Fruit fly (Drosophila melanogaster) whole organism, embryonic: ENCODE data around the gene CG43251.

Experiments
- Abd-B ChIP-seq: fragments of 200-800 bp; sonication (Bioruptor generic); optimal IDR thresholded peaks from 2 replicates; lab custom pipeline; 2018; ENCODE audit warnings: missing biosample characterization, mild to moderate bottlenecking, missing genetic modification characterization, moderate library complexity
- B-H2 ChIP-seq: fragments of 200-800 bp; sonication (Bioruptor generic); optimal IDR thresholded peaks from 2 replicates; lab custom pipeline; 2018; ENCODE audit warnings: missing biosample characterization, mild to moderate bottlenecking, missing genetic modification characterization
- CG10209 ChIP-seq: fragments of 200-800 bp; sonication (Bioruptor generic); optimal IDR thresholded peaks from 3 replicates; lab custom pipeline; 2017; ENCODE audit warnings: missing biosample characterization, mild to moderate bottlenecking, missing genetic modification characterization, missing genetic modification reagents
- CG11456 ChIP-seq: fragments of 200-800 bp; sonication (Bioruptor generic); IDR thresholded peaks from 3 replicates; pipeline ENCODE4 v1.3.6; 2022; ENCODE audit warnings: missing biosample characterization, missing genetic modification characterization
- CG12299 ChIP-seq: fragments of 200-800 bp; sonication (Bioruptor generic); optimal IDR thresholded peaks from 2 replicates; lab custom pipeline; 2018; ENCODE audit warnings: missing biosample characterization, mild to moderate bottlenecking, missing genetic modification characterization
- CG16815 ChIP-seq: fragments of 200-800 bp; sonication (Bioruptor generic); optimal IDR thresholded peaks from 3 replicates; lab custom pipeline; 2017; ENCODE audit warnings: missing biosample characterization, mild to moderate bottlenecking, missing genetic modification characterization
- CG18476 ChIP-seq: fragments of 200-800 bp; sonication (Bioruptor generic); optimal IDR thresholded peaks from 2 replicates; lab custom pipeline; 2016; ENCODE audit warnings: missing biosample characterization, mild to moderate bottlenecking, missing genetic modification characterization
- CG2678 ChIP-seq: fragments of 200-800 bp; sonication (Bioruptor generic); optimal IDR thresholded peaks from 3 replicates; lab custom pipeline; 2019; ENCODE audit warnings: missing biosample characterization, mild to moderate bottlenecking, missing genetic modification characterization, moderate library complexity
- CG32772 ChIP-seq: fragments of 200-800 bp; sonication (Bioruptor generic); IDR thresholded peaks from 2 replicates; pipeline ENCODE4 v1.3.6; 2022; ENCODE audit warnings: missing biosample characterization, missing genetic modification characterization
- CG33213 ChIP-seq: fragments of 200-800 bp; sonication (Bioruptor generic); optimal IDR thresholded peaks from 3 replicates; lab custom pipeline; 2016; ENCODE audit warnings: missing biosample characterization, missing genetic modification characterization
- CG5245 ChIP-seq: fragments of 200-800 bp; sonication (Bioruptor generic); optimal IDR thresholded peaks from 3 replicates; lab custom pipeline; 2016; ENCODE audit warnings: missing biosample characterization, missing genetic modification characterization
- CG6765 ChIP-seq: fragments of 200-800 bp; sonication (Bioruptor generic); optimal IDR thresholded peaks from 3 replicates; lab custom pipeline; 2017; ENCODE audit warnings: missing biosample characterization, mild to moderate bottlenecking, missing genetic modification characterization
- CG6791 ChIP-seq: fragments of 200-800 bp; sonication (Bioruptor generic); IDR thresholded peaks from 3 replicates; pipeline ENCODE4 v1.3.6; 2022; ENCODE audit warnings: missing biosample characterization, missing genetic modification characterization; ENCODE audit not compliant: partially characterized antibody
- CG6813 ChIP-seq: fragments of 200-800 bp; sonication (Bioruptor generic); optimal IDR thresholded peaks from 2 replicates; lab custom pipeline; 2017; ENCODE audit warnings: missing biosample characterization, missing genetic modification characterization, mild to moderate bottlenecking, moderate library complexity, missing genetic modification reagents
- CG7928 ChIP-seq: fragments of 200-800 bp; sonication (Bioruptor generic); optimal IDR thresholded peaks from 2 replicates; lab custom pipeline; 2017; ENCODE audit warnings: missing biosample characterization, mild to moderate bottlenecking, missing genetic modification characterization
- CG8359 ChIP-seq: fragments of 200-800 bp; sonication (Bioruptor generic); optimal IDR thresholded peaks from 2 replicates; lab custom pipeline; 2017; ENCODE audit warnings: missing biosample characterization, mild to moderate bottlenecking, missing genetic modification characterization, borderline replicate concordance
- CG8765 ChIP-seq: fragments of 200-800 bp; sonication (Bioruptor generic); IDR thresholded peaks from 2 replicates; pipeline ENCODE4 v1.3.6; 2022; ENCODE audit warnings: missing biosample characterization, missing genetic modification characterization
- Dll ChIP-seq: fragments of 200-800 bp; sonication (Bioruptor generic); IDR thresholded peaks from 4 replicates; pipeline ENCODE4 v1.3.6; 2022; ENCODE audit warnings: missing biosample characterization, missing genetic modification characterization; ENCODE audit not compliant: partially characterized antibody
- Elba2 ChIP-seq: fragments of 200-800 bp; sonication (Bioruptor generic); optimal IDR thresholded peaks from 3 replicates; lab custom pipeline; 2016; ENCODE audit warnings: missing biosample characterization, missing genetic modification characterization
- Lhr ChIP-seq: fragments of 200-800 bp; sonication (Bioruptor generic); optimal IDR thresholded peaks from 3 replicates; lab custom pipeline; 2017; ENCODE audit warnings: mild to moderate bottlenecking, missing biosample characterization, missing genetic modification reagents, missing genetic modification characterization
- NC2α ChIP-seq: fragments of 200-800 bp; sonication (Bioruptor generic); optimal IDR thresholded peaks from 2 replicates; lab custom pipeline; 2016; ENCODE audit warnings: missing biosample characterization, missing genetic modification characterization
- PHDP ChIP-seq: fragments of 200-800 bp; sonication (Bioruptor generic); optimal IDR thresholded peaks from 3 replicates; lab custom pipeline; 2018; ENCODE audit warnings: missing biosample characterization, mild to moderate bottlenecking, missing genetic modification characterization, moderate library complexity
- Scr ChIP-seq: fragments of 200-800 bp; sonication (Bioruptor generic); IDR thresholded peaks from 2 replicates; pipeline ENCODE4 v1.3.6; 2022; ENCODE audit warnings: missing biosample characterization, missing genetic modification characterization; ENCODE audit not compliant: partially characterized antibody
- Six4 ChIP-seq: fragments of 200-800 bp; sonication (Bioruptor generic); optimal IDR thresholded peaks from 2 replicates; lab custom pipeline; 2016; ENCODE audit warnings: missing biosample characterization, missing genetic modification characterization
- bbx ChIP-seq: fragments of 200-800 bp; sonication (Bioruptor generic); IDR thresholded peaks from 2 replicates; pipeline ENCODE4 v1.3.6; 2022; ENCODE audit warnings: missing biosample characterization, missing genetic modification characterization; ENCODE audit not compliant: partially characterized antibody
- bsh ChIP-seq, 2 experiments: fragments of 200-800 bp; sonication (Bioruptor generic); optimal IDR thresholded peaks; 2 replicates each; lab custom pipeline; 2017 to 2018; ENCODE audit warnings: mild to moderate bottlenecking in 2 of 2, missing biosample characterization in 2 of 2, missing genetic modification characterization in 2 of 2, moderate library complexity in 1 of 2
- btn ChIP-seq: fragments of 200-800 bp; sonication (Bioruptor generic); optimal IDR thresholded peaks from 2 replicates; lab custom pipeline; 2016; ENCODE audit warnings: missing biosample characterization, missing genetic modification characterization
- chif ChIP-seq, 2 experiments: fragments of 200-800 bp; sonication (Bioruptor generic); optimal IDR thresholded peaks; 3 replicates each; lab custom pipeline; 2016; ENCODE audit warnings: missing biosample characterization in 2 of 2, missing genetic modification characterization in 2 of 2
- crp ChIP-seq, 2 experiments: fragments of 200-800 bp; sonication (Bioruptor generic); optimal IDR thresholded peaks; 2 replicates in 1 of 2; 3 replicates in 1 of 2; lab custom pipeline; 2017; ENCODE audit warnings: missing biosample characterization in 2 of 2, missing genetic modification characterization in 2 of 2, mild to moderate bottlenecking in 1 of 2, moderate library complexity in 1 of 2
- danr ChIP-seq: fragments of 200-800 bp; sonication (Bioruptor generic); IDR thresholded peaks from 2 replicates; pipeline ENCODE4 v1.3.6; 2022; ENCODE audit warnings: missing biosample characterization, missing genetic modification characterization
- emc ChIP-seq: fragments of 200-800 bp; sonication (Bioruptor generic); optimal IDR thresholded peaks from 2 replicates; lab custom pipeline; 2016; ENCODE audit warnings: missing biosample characterization, missing genetic modification characterization
- gcm2 ChIP-seq: fragments of 200-800 bp; sonication (Bioruptor generic); optimal IDR thresholded peaks from 2 replicates; lab custom pipeline; 2016; ENCODE audit warnings: missing biosample characterization, missing genetic modification characterization
- grn ChIP-seq: fragments of 200-800 bp; sonication (Bioruptor generic); optimal IDR thresholded peaks from 3 replicates; lab custom pipeline; 2017; ENCODE audit warnings: missing biosample characterization, missing genetic modification characterization
- hkb ChIP-seq, 2 experiments: fragments of 200-800 bp in 1 of 2; fragments of >200 bp in 1 of 2; sonication (Bioruptor generic) in 1 of 2; IDR thresholded peaks in 1 of 2; optimal IDR thresholded peaks in 1 of 2; 2 replicates each; pipeline versions ENCODE4 v1.3.6 to Lab custom; 2017 to 2022; ENCODE audit warnings: missing biosample characterization in 1 of 2, missing genetic modification characterization in 1 of 2
- kni ChIP-seq: fragments of 200-800 bp; sonication (Bioruptor generic); optimal IDR thresholded peaks from 3 replicates; lab custom pipeline; 2017; ENCODE audit warnings: mild to moderate bottlenecking, missing biosample characterization, missing genetic modification reagents, missing genetic modification characterization
- nerfin-2 ChIP-seq: fragments of 200-800 bp; sonication (Bioruptor generic); IDR thresholded peaks from 2 replicates; pipeline ENCODE4 v1.3.6; 2022; ENCODE audit warnings: missing biosample characterization, missing genetic modification characterization; ENCODE audit not compliant: partially characterized antibody
- onecut ChIP-seq: fragments of 200-800 bp; sonication (Bioruptor generic); IDR thresholded peaks from 2 replicates; pipeline ENCODE4 v1.3.6; 2022; ENCODE audit warnings: missing biosample characterization, missing genetic modification characterization
- pros ChIP-seq: fragments of 200-800 bp; sonication (Bioruptor generic); optimal IDR thresholded peaks from 3 replicates; lab custom pipeline; 2019; ENCODE audit warnings: missing biosample characterization, mild to moderate bottlenecking, missing genetic modification characterization, moderate library complexity
- pzg ChIP-seq: fragments of 200-800 bp; sonication (Bioruptor generic); optimal IDR thresholded peaks from 3 replicates; lab custom pipeline; 2018; ENCODE audit warnings: missing biosample characterization, mild to moderate bottlenecking, missing genetic modification characterization, moderate library complexity
- row ChIP-seq: fragments of 200-800 bp; sonication (Bioruptor generic); IDR thresholded peaks from 3 replicates; pipeline ENCODE4 v1.3.6; 2022; ENCODE audit warnings: missing biosample characterization, missing genetic modification characterization
- schlank ChIP-seq: fragments of 200-800 bp; sonication (Bioruptor generic); optimal IDR thresholded peaks from 2 replicates; lab custom pipeline; 2018; ENCODE audit warnings: missing biosample characterization, mild to moderate bottlenecking, missing genetic modification characterization
- sd ChIP-seq: fragments of 200-800 bp; sonication (Bioruptor generic); optimal IDR thresholded peaks from 3 replicates; lab custom pipeline; 2018; ENCODE audit warnings: missing biosample characterization, mild to moderate bottlenecking, missing genetic modification characterization, moderate library complexity
- sisA ChIP-seq: fragments of 200-800 bp; sonication (Bioruptor generic); IDR thresholded peaks from 2 replicates; pipeline ENCODE4 v1.3.6; 2022; ENCODE audit warnings: missing biosample characterization, missing genetic modification characterization
- slbo ChIP-seq: fragments of 200-800 bp; sonication (Bioruptor generic); IDR thresholded peaks from 2 replicates; pipeline ENCODE4 v1.3.6; 2022; ENCODE audit warnings: missing biosample characterization, missing genetic modification characterization
- slou ChIP-seq: fragments of 200-800 bp; sonication (Bioruptor generic); optimal IDR thresholded peaks from 3 replicates; lab custom pipeline; 2016; ENCODE audit warnings: missing biosample characterization, missing genetic modification characterization
- sqz ChIP-seq: fragments of 200-800 bp; sonication (Bioruptor generic); optimal IDR thresholded peaks from 3 replicates; lab custom pipeline; 2018; ENCODE audit warnings: missing biosample characterization, mild to moderate bottlenecking, missing genetic modification characterization
- tna ChIP-seq: fragments of 200-800 bp; sonication (Bioruptor generic); IDR thresholded peaks from 2 replicates; pipeline ENCODE4 v1.3.6; 2022; ENCODE audit warnings: missing biosample characterization, missing genetic modification characterization; ENCODE audit not compliant: partially characterized antibody
- unc-4 ChIP-seq: fragments of 200-800 bp; sonication (Bioruptor generic); IDR thresholded peaks from 2 replicates; pipeline ENCODE4 v1.3.6; 2022; ENCODE audit warnings: missing biosample characterization, missing genetic modification characterization; ENCODE audit not compliant: partially characterized antibody
- zen ChIP-seq: fragments of 200-800 bp; sonication (Bioruptor generic); optimal IDR thresholded peaks from 3 replicates; lab custom pipeline; 2018; ENCODE audit warnings: missing biosample characterization, mild to moderate bottlenecking, missing genetic modification characterization, moderate library complexity

Gene CG43251

dm6 chr3L:20800208-20800607 is 41.5 kb downstream of the CG43251 start, which contains the start of gene Spc105R (continued):
- no peak for TF ChIP-seq CG12299 (tag; lab: Kevin White, UChicago)
- no peak for TF ChIP-seq CG10209 (GFP tag; lab: Kevin White, UChicago)
- TF ChIP-seq Dll (GFP tag; lab: Robert Waterston, UW): peak; percentile 53; the same call in 2 of the 4 replicates
- no peak for TF ChIP-seq gcm2
- no peak for TF ChIP-seq CG8765 (GFP tag; lab: Robert Waterston, UW)
- TF ChIP-seq btn (GFP tag; lab: Kevin White, UChicago): no peak
- no peak for TF ChIP-seq sisA (GFP tag; lab: Robert Waterston, UW)
- no peak for TF ChIP-seq hkb (optimal IDR thresholded peaks at IDR 0.05; lab: Kevin White, UChicago)
- TF ChIP-seq hkb (GFP tag; IDR thresholded peaks at IDR 0.05; lab: Robert Waterston, UW): no peak
- TF ChIP-seq bbx (GFP tag; lab: Robert Waterston, UW): no peak; the same call in 1 of the 2 replicates
- no peak for TF ChIP-seq zen (tag; lab: Kevin White, UChicago)
- no peak; the same call in 2 of the 3 replicates for TF ChIP-seq row (GFP tag; lab: Robert Waterston, UW)
- TF ChIP-seq CG33213 (GFP tag; lab: Kevin White, UChicago): peak; percentile 73
- TF ChIP-seq slou (GFP tag; lab: Kevin White, UChicago): no peak
- peak; percentile 22 for TF ChIP-seq CG8359
- no peak for TF ChIP-seq B-H2 (GFP tag; lab: Kevin White, UChicago)
- TF ChIP-seq slbo (GFP tag; lab: Robert Waterston, UW): no peak
- TF ChIP-seq chif (GFP tag; optimal IDR thresholded peaks at IDR 0.05; lab: Kevin White, UChicago): no peak
- no peak for TF ChIP-seq CG7928 (GFP tag; lab: Kevin White, UChicago)
- TF ChIP-seq CG6765 (GFP tag; lab: Kevin White, UChicago): no peak
- TF ChIP-seq unc-4 (GFP tag; lab: Robert Waterston, UW): peak; percentile 50
- no peak for TF ChIP-seq nerfin-2 (GFP tag; lab: Robert Waterston, UW)
- TF ChIP-seq sqz (GFP tag; lab: Kevin White, UChicago): no peak
- TF ChIP-seq Abd-B (GFP tag; lab: Kevin White, UChicago): no peak
- no peak for TF ChIP-seq pros
- no peak for TF ChIP-seq onecut
- no peak for TF ChIP-seq bsh (GFP tag; optimal IDR thresholded peaks at IDR 0.05; lab: Kevin White, UChicago)
- TF ChIP-seq crp (GFP tag; optimal IDR thresholded peaks at IDR 0.05; lab: Kevin White, UChicago): no peak
- TF ChIP-seq pzg (GFP tag; lab: Kevin White, UChicago): peak; percentile 76
- TF ChIP-seq CG32772 (GFP tag; lab: Robert Waterston, UW): no peak
- TF ChIP-seq CG6791 (GFP tag; lab: Robert Waterston, UW): peak; percentile 43; the same call in 2 of the 3 replicates
- peak; percentile 65 for TF ChIP-seq Elba2 (GFP tag; lab: Kevin White, UChicago)
- TF ChIP-seq PHDP (tag; lab: Kevin White, UChicago): no peak
- TF ChIP-seq CG11456 (GFP tag; lab: Robert Waterston, UW): no peak
- TF ChIP-seq Six4 (GFP tag; lab: Kevin White, UChicago): no peak
- TF ChIP-seq schlank (tag; lab: Kevin White, UChicago): no peak
- no peak for TF ChIP-seq CG2678 (tag; lab: Kevin White, UChicago)
- TF ChIP-seq Lhr: peak; percentile 96
- no peak for TF ChIP-seq kni (GFP tag; lab: Kevin White, UChicago)
- TF ChIP-seq CG5245 (GFP tag; lab: Kevin White, UChicago): no peak
- TF ChIP-seq sd: no peak
- peak; percentile 39 for TF ChIP-seq Scr
- TF ChIP-seq tna (GFP tag; lab: Robert Waterston, UW): no peak
- TF ChIP-seq CG16815 (GFP tag; lab: Kevin White, UChicago): no peak
- no peak for TF ChIP-seq grn (GFP tag; lab: Kevin White, UChicago)
- TF ChIP-seq danr (GFP tag; lab: Robert Waterston, UW): no peak
- TF ChIP-seq NC2α (GFP tag; lab: Kevin White, UChicago): no peak
- no peak for TF ChIP-seq CG6813 (GFP tag; lab: Kevin White, UChicago)
- TF ChIP-seq emc (GFP tag; lab: Kevin White, UChicago): no peak
- no peak for TF ChIP-seq CG18476
